Worm (Caenorhabditis elegans): ENCODE results near the gene srh-204.

srh-204 gene

ce11 chrV:4194587-4195211 is 45.5 kb downstream of the srh-204 start, which contains the start of gene Y45G5AM.9 (continued):
- peak; percentile 2 for TF ChIP-seq madf-2 (tag; optimal IDR thresholded peaks at IDR 0.05)
- peak; percentile 28 for TF ChIP-seq C38D4.7 (GFP tag; optimal IDR thresholded peaks at IDR 0.05)
- peak; percentile 83 for TF ChIP-seq elt-2 (tag; optimal IDR thresholded peaks at IDR 0.05)
- no peak for TF ChIP-seq ceh-9 (tag; optimal IDR thresholded peaks at IDR 0.05)
- peak; percentile 8 for TF ChIP-seq fkh-10 (GFP tag; optimal IDR thresholded peaks at IDR 0.05)
- TF ChIP-seq unc-86 (tag; optimal IDR thresholded peaks at IDR 0.05) = peak; percentile 53
- TF ChIP-seq fax-1 (tag; optimal IDR thresholded peaks at IDR 0.05) = peak; percentile 47
- TF ChIP-seq lin-11 (tag; optimal IDR thresholded peaks at IDR 0.05) = no peak
- no peak for TF ChIP-seq pros-1 (tag; optimal IDR thresholded peaks at IDR 0.05)
- no peak for TF ChIP-seq dmd-4 (tag; optimal IDR thresholded peaks at IDR 0.05; ENCODE audit: borderline replicate concordance)
- TF ChIP-seq dve-1 (tag; optimal IDR thresholded peaks at IDR 0.05) = peak; percentile 61
- TF ChIP-seq ceh-2 (tag; optimal IDR thresholded peaks at IDR 0.05) = peak; percentile 59
- peak; percentile 82 for TF ChIP-seq ceh-31 (tag; optimal IDR thresholded peaks at IDR 0.05)
- peak; percentile 83 for TF ChIP-seq ceh-48 (tag; optimal IDR thresholded peaks at IDR 0.05)
- peak; percentile 66 for TF ChIP-seq unc-42 (tag; optimal IDR thresholded peaks at IDR 0.05)
- TF ChIP-seq K09A11.1 (tag; optimal IDR thresholded peaks at IDR 0.05; ENCODE audit: insufficient read depth) = peak; percentile 25
- no peak for TF ChIP-seq hlh-13 (GFP tag; optimal IDR thresholded peaks at IDR 0.05)
- TF ChIP-seq tbx-7 (tag; optimal IDR thresholded peaks at IDR 0.05) = no peak
- peak; percentile 25 for TF ChIP-seq sdc-2 (tag; optimal IDR thresholded peaks at IDR 0.05)
- peak; percentile 63 for TF ChIP-seq ceh-18 (tag; optimal IDR thresholded peaks at IDR 0.05)
- no peak for TF ChIP-seq ceh-30 (tag; optimal IDR thresholded peaks at IDR 0.05)
- peak; percentile 54 for TF ChIP-seq hlh-30 (tag; optimal IDR thresholded peaks at IDR 0.05; ENCODE audit: insufficient read depth)
- peak; percentile 38 for TF ChIP-seq sox-4 (tag; optimal IDR thresholded peaks at IDR 0.05)
- TF ChIP-seq nhr-232 (tag; optimal IDR thresholded peaks at IDR 0.05) = no peak
- peak; percentile 72 for TF ChIP-seq ceh-14 (tag; optimal IDR thresholded peaks at IDR 0.05)
- TF ChIP-seq ahr-1 (tag; optimal IDR thresholded peaks at IDR 0.05) = no peak
- TF ChIP-seq eyg-1 (tag; optimal IDR thresholded peaks at IDR 0.05) = peak; percentile 42
- TF ChIP-seq ref-2 (tag; optimal IDR thresholded peaks at IDR 0.05) = peak; percentile 82
- TF ChIP-seq C08G9.2 (tag; optimal IDR thresholded peaks at IDR 0.05) = peak; percentile 2
- 0 out of 2 replicates have a peak, but pooled peaks have one; percentile 25 for TF ChIP-seq unc-3 (GFP tag; conservative IDR thresholded peaks at IDR 0.05)
- TF ChIP-seq unc-3 (tag; optimal IDR thresholded peaks at IDR 0.05) = peak; percentile 4
- TF ChIP-seq rnt-1 (tag; optimal IDR thresholded peaks at IDR 0.05) = peak; percentile 50
- TF ChIP-seq ceh-6 (GFP tag; optimal IDR thresholded peaks at IDR 0.05) = peak; percentile 30
- peak; percentile 40 for TF ChIP-seq syd-9 (tag; optimal IDR thresholded peaks at IDR 0.05)

ce11 chrV:4192688-4193471 is 47.3 kb downstream of the srh-204 start:
- TF ChIP-seq ceh-18 (tag; optimal IDR thresholded peaks at IDR 0.05) (peak; percentile 4), C38D4.7 (GFP tag; optimal IDR thresholded peaks at IDR 0.05) (no peak), unc-3 (GFP tag; conservative IDR thresholded peaks at IDR 0.05) (no peak), unc-3 (tag; optimal IDR thresholded peaks at IDR 0.05) (no peak), unc-42 (tag; optimal IDR thresholded peaks at IDR 0.05) (peak; percentile 74), unc-55 (GFP tag; optimal IDR thresholded peaks at IDR 0.05) (peak; percentile 19), Y22D7AL.16 (tag; optimal IDR thresholded peaks at IDR 0.05) (no peak), ama-1 (optimal IDR thresholded peaks at IDR 0.05) (no peak), ztf-16 (tag; optimal IDR thresholded peaks at IDR 0.05) (no peak), C08G9.2 (tag; optimal IDR thresholded peaks at IDR 0.05) (peak; percentile 11), pax-1 (tag; optimal IDR thresholded peaks at IDR 0.05) (no peak), hlh-8 (tag; optimal IDR thresholded peaks at IDR 0.05) (no peak), nhr-11 (tag; optimal IDR thresholded peaks at IDR 0.05) (no peak), ttx-3 (tag; optimal IDR thresholded peaks at IDR 0.05) (no peak), pros-1 (tag; optimal IDR thresholded peaks at IDR 0.05) (no peak), nfya-1 (tag; optimal IDR thresholded peaks at IDR 0.05) (peak; percentile 38), syd-9 (tag; optimal IDR thresholded peaks at IDR 0.05) (no peak), ceh-31 (tag; optimal IDR thresholded peaks at IDR 0.05) (peak; percentile 73), ceh-34 (tag; optimal IDR thresholded peaks at IDR 0.05) (peak; percentile 10), ceh-22 (tag; optimal IDR thresholded peaks at IDR 0.05) (no peak), npax-4 (tag; optimal IDR thresholded peaks at IDR 0.05) (no peak), tbx-2 (tag; optimal IDR thresholded peaks at IDR 0.05) (peak; percentile 10), ceh-9 (tag; optimal IDR thresholded peaks at IDR 0.05) (no peak), sox-2 (GFP tag; IDR thresholded peaks at IDR 0.05) (peak; percentile 21; the same call in 1 of the 2 replicates), fax-1 (tag; optimal IDR thresholded peaks at IDR 0.05) (peak; percentile 10)
